Worm (Caenorhabditis elegans): ENCODE results near the gene chw-1.

chw-1 gene

ce11 chrV:10466607-10467092 is 4.6 kb downstream of the chw-1 start (continued):
- no peak for TF ChIP-seq ceh-45 (GFP tag; IDR thresholded peaks at IDR 0.05)
- TF ChIP-seq hlh-8 (tag; optimal IDR thresholded peaks at IDR 0.05) = no peak
- TF ChIP-seq npax-4 (tag; optimal IDR thresholded peaks at IDR 0.05) = no peak
- TF ChIP-seq che-1 (tag; optimal IDR thresholded peaks at IDR 0.05) = no peak
- peak; percentile 80 for TF ChIP-seq ceh-34 (tag; optimal IDR thresholded peaks at IDR 0.05)
- peak; percentile 46 for TF ChIP-seq fkh-6 (tag; optimal IDR thresholded peaks at IDR 0.05)
- no peak for TF ChIP-seq mec-3 (tag; optimal IDR thresholded peaks at IDR 0.05; ENCODE audit: borderline replicate concordance)
- peak; percentile 91 for TF ChIP-seq tbx-2 (tag; optimal IDR thresholded peaks at IDR 0.05)
- no peak for TF ChIP-seq gmeb-2 (tag; optimal IDR thresholded peaks at IDR 0.05)
- TF ChIP-seq tbx-7 (tag; optimal IDR thresholded peaks at IDR 0.05) = peak; percentile 19
- peak; percentile 45 for TF ChIP-seq ceh-30 (tag; optimal IDR thresholded peaks at IDR 0.05)
- no peak for TF ChIP-seq ceh-19 (GFP tag; optimal IDR thresholded peaks at IDR 0.05)
- TF ChIP-seq eyg-1 (tag; optimal IDR thresholded peaks at IDR 0.05) = no peak
- peak; percentile 61 for TF ChIP-seq elt-2 (tag; optimal IDR thresholded peaks at IDR 0.05)
- peak; percentile 2 for TF ChIP-seq T23F11.4 (GFP tag; optimal IDR thresholded peaks at IDR 0.05)
- TF ChIP-seq ref-2 (tag; optimal IDR thresholded peaks at IDR 0.05) = peak; percentile 91
- no peak for TF ChIP-seq dmd-4 (tag; optimal IDR thresholded peaks at IDR 0.05; ENCODE audit: borderline replicate concordance)
- peak; percentile 58 for TF ChIP-seq ztf-16 (tag; optimal IDR thresholded peaks at IDR 0.05)
- no peak for TF ChIP-seq ceh-6 (GFP tag; optimal IDR thresholded peaks at IDR 0.05)
- TF ChIP-seq hlh-30 (tag; optimal IDR thresholded peaks at IDR 0.05; ENCODE audit: insufficient read depth) = peak; percentile 95
- TF ChIP-seq sox-2 (GFP tag; IDR thresholded peaks at IDR 0.05) = peak; percentile 8; the same call in 1 of the 2 replicates
- no peak for TF ChIP-seq hlh-13 (GFP tag; optimal IDR thresholded peaks at IDR 0.05)
- no peak for TF ChIP-seq pqm-1 (tag; optimal IDR thresholded peaks at IDR 0.05)
- peak; percentile 96 for TF ChIP-seq nfya-1 (tag; optimal IDR thresholded peaks at IDR 0.05)
- peak; percentile 35 for TF ChIP-seq C08G9.2 (tag; optimal IDR thresholded peaks at IDR 0.05)
- no peak for TF ChIP-seq hlh-15 (tag; optimal IDR thresholded peaks at IDR 0.05)
- TF ChIP-seq K09A11.1 (tag; optimal IDR thresholded peaks at IDR 0.05; ENCODE audit: insufficient read depth) = no peak
- peak; percentile 95 for TF ChIP-seq ceh-18 (tag; optimal IDR thresholded peaks at IDR 0.05)
- peak; percentile 80 for TF ChIP-seq rnt-1 (tag; optimal IDR thresholded peaks at IDR 0.05)
- TF ChIP-seq ttx-3 (tag; optimal IDR thresholded peaks at IDR 0.05) = no peak
- no peak for TF ChIP-seq nhr-232 (tag; optimal IDR thresholded peaks at IDR 0.05)
- TF ChIP-seq Y22D7AL.16 (tag; optimal IDR thresholded peaks at IDR 0.05) = no peak
- TF ChIP-seq ets-4 (tag; optimal IDR thresholded peaks at IDR 0.05) = peak; percentile 64
- peak; percentile 92 for TF ChIP-seq unc-42 (tag; optimal IDR thresholded peaks at IDR 0.05)
- TF ChIP-seq pros-1 (tag; optimal IDR thresholded peaks at IDR 0.05) = peak; percentile 83
- TF ChIP-seq unc-86 (tag; optimal IDR thresholded peaks at IDR 0.05) = no peak
- no peak for TF ChIP-seq lin-11 (tag; optimal IDR thresholded peaks at IDR 0.05)
- peak; percentile 50 for TF ChIP-seq ceh-14 (tag; optimal IDR thresholded peaks at IDR 0.05)
- no peak for TF ChIP-seq nhr-11 (tag; optimal IDR thresholded peaks at IDR 0.05)
- no peak for TF ChIP-seq odd-2 (tag; optimal IDR thresholded peaks at IDR 0.05)
- TF ChIP-seq sdc-2 (tag; optimal IDR thresholded peaks at IDR 0.05) = peak; percentile 63

DNA sequence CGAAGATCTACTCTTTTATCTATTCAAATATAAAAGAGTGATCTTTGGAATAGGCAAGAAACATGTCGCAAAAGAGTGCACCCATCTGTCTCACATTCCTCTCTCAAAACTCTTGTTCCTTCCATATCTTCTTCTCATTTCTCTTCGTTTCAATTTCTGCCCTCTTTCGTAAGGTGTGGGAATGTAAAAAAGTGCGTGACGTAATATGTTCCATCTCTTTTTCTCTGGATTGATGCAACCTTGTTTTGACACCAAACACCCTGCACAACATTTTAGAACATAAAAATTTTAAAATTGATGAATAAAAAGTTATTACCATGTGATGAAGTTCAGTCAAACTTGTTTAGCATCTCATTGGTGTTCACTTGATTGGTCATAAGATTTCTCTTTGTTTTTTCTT is 5.0 kb downstream of the chw-1 start:
- TF ChIP-seq che-1 (tag; optimal IDR thresholded peaks at IDR 0.05) (no peak), ceh-2 (tag; optimal IDR thresholded peaks at IDR 0.05) (no peak)
